Fruit fly (Drosophila melanogaster) whole organism, adult: Measurements from ENCODE around the gene mRpL38.

Experiments used
- CG11617 ChIP-seq: fragments of 200-800 bp; sonication (Bioruptor generic); optimal IDR thresholded peaks from 2 replicates; lab custom pipeline; 2017; ENCODE audit warnings: mild to moderate bottlenecking, missing biosample characterization, missing genetic modification reagents, missing genetic modification characterization
- CG14711 ChIP-seq: fragments of 200-800 bp; sonication (Bioruptor generic); optimal IDR thresholded peaks from 2 replicates; lab custom pipeline; 2018; ENCODE audit warnings: missing biosample characterization, mild to moderate bottlenecking, missing genetic modification characterization, moderate library complexity
- CG1620 ChIP-seq: fragments of 200-800 bp; sonication (Bioruptor generic); optimal IDR thresholded peaks from 2 replicates; lab custom pipeline; 2016; ENCODE audit warnings: missing biosample characterization, missing genetic modification characterization
- Clk ChIP-seq: fragments of 200-800 bp; sonication (Bioruptor generic); optimal IDR thresholded peaks from 2 replicates; lab custom pipeline; 2017; ENCODE audit warnings: missing biosample characterization, missing genetic modification characterization
- Hr96 ChIP-seq: fragments of 200-800 bp; sonication (Bioruptor generic); optimal IDR thresholded peaks from 2 replicates; lab custom pipeline; 2016; ENCODE audit warnings: missing biosample characterization, missing genetic modification characterization
- Mnt ChIP-seq: fragments of 200-800 bp; sonication (Bioruptor generic); optimal IDR thresholded peaks from 2 replicates; lab custom pipeline; 2016; ENCODE audit warnings: missing biosample characterization, mild to moderate bottlenecking, missing genetic modification characterization
- bab1 ChIP-seq: fragments of 200-800 bp; sonication (Bioruptor generic); optimal IDR thresholded peaks from 3 replicates; lab custom pipeline; 2019; ENCODE audit warnings: missing biosample characterization, mild to moderate bottlenecking, missing genetic modification characterization, moderate library complexity
- cnc ChIP-seq, 2 experiments: fragments of >200 bp; optimal IDR thresholded peaks; 2 replicates each; lab custom pipeline; 2017
- kay ChIP-seq: fragments of 200-800 bp; sonication (Bioruptor generic); peaks from one replicate; lab custom pipeline; 2016; ENCODE audit warnings: missing biosample characterization, missing genetic modification characterization, borderline replicate concordance
- ovo ChIP-seq: fragments of 200-800 bp; sonication (Bioruptor generic); optimal IDR thresholded peaks from 2 replicates; lab custom pipeline; 2016; ENCODE audit warnings: missing biosample characterization, missing genetic modification characterization
- pad ChIP-seq: fragments of 200-800 bp; sonication (Bioruptor generic); optimal IDR thresholded peaks from 3 replicates; lab custom pipeline; 2017; ENCODE audit warnings: missing biosample characterization, missing genetic modification characterization, mild to moderate bottlenecking, moderate library complexity, missing genetic modification reagents

DNA sequence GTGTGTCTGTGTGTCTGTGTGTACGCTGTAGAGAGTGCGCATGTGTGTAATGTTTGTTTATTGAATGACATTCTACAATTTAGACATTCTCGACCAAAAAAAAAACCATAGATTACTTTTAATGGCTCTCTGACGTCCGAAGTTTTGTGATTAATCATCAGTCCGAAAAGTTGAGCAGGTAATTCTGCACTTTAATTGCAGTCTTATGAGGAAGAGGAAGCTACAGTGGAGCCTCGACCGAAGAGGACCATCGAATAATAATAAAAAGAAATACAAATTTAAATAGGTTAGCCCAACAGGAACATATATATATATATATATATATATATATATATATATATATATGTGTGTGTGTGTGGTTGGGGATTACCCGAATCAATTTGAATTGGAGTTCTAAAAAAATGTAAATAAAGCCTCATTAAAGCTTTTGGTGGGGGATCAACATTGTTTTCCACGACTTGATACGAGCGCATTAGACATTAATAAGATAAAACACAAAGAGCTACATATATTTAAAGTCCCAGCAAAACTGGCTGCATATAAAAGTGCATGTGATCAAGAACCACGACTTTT is 16.8 kb upstream of the mRpL38 start:
- no peak for TF ChIP-seq ovo (GFP tag; lab: Kevin White, UChicago)
- peak; percentile 18 for TF ChIP-seq Hr96 (GFP tag; lab: Kevin White, UChicago)
- no peak for TF ChIP-seq pad (GFP tag; lab: Kevin White, UChicago)
- no peak for TF ChIP-seq kay (GFP tag; lab: Kevin White, UChicago)
- no peak for TF ChIP-seq CG1620 (GFP tag; lab: Kevin White, UChicago)
- TF ChIP-seq Clk (GFP tag; lab: Kevin White, UChicago), result no peak
- TF ChIP-seq Mnt, result no peak
- TF ChIP-seq bab1, result no peak
- no peak for TF ChIP-seq cnc (optimal IDR thresholded peaks at IDR 0.05; lab: Kevin White, UChicago)
- no peak for TF ChIP-seq CG11617
- TF ChIP-seq CG14711 (tag; lab: Kevin White, UChicago), result no peak
